Fruit fly (Drosophila melanogaster) whole organism, embryonic: Measurements from ENCODE around the gene CG6441.

ENCODE experiments used
- CG10267 ChIP-seq: fragments of 200-800 bp; sonication (Bioruptor generic); optimal IDR thresholded peaks from 2 replicates; lab custom pipeline; 2018; ENCODE audit warnings: missing biosample characterization, mild to moderate bottlenecking, missing genetic modification characterization, moderate library complexity
- CG10366 ChIP-seq: fragments of 200-800 bp; sonication (Bioruptor generic); IDR thresholded peaks from 2 replicates; pipeline ENCODE4 v1.3.6; 2022; ENCODE audit warnings: missing biosample characterization, missing genetic modification characterization
- CG12299 ChIP-seq: fragments of 200-800 bp; sonication (Bioruptor generic); optimal IDR thresholded peaks from 2 replicates; lab custom pipeline; 2018; ENCODE audit warnings: missing biosample characterization, mild to moderate bottlenecking, missing genetic modification characterization
- CG13287 ChIP-seq: fragments of 200-800 bp; sonication (Bioruptor generic); IDR thresholded peaks from 2 replicates; pipeline ENCODE4 v1.3.6; 2022; ENCODE audit warnings: missing biosample characterization, missing genetic modification characterization; ENCODE audit not compliant: partially characterized antibody
- CG13424 ChIP-seq: fragments of 200-800 bp; sonication (Bioruptor generic); optimal IDR thresholded peaks from 2 replicates; lab custom pipeline; 2019; ENCODE audit warnings: missing biosample characterization, mild to moderate bottlenecking, missing genetic modification characterization, moderate library complexity
- CG15269 ChIP-seq: fragments of 200-800 bp; sonication (Bioruptor generic); optimal IDR thresholded peaks from 2 replicates; lab custom pipeline; 2018; ENCODE audit warnings: missing biosample characterization, mild to moderate bottlenecking, missing genetic modification characterization, moderate library complexity
- CG15479 ChIP-seq: fragments of 200-800 bp; sonication (Bioruptor generic); optimal IDR thresholded peaks from 3 replicates; lab custom pipeline; 2019; ENCODE audit warnings: missing biosample characterization, mild to moderate bottlenecking, missing genetic modification characterization, moderate library complexity
- CG15696 ChIP-seq: fragments of 200-800 bp; sonication (Bioruptor generic); optimal IDR thresholded peaks from 2 replicates; lab custom pipeline; 2019; ENCODE audit warnings: missing biosample characterization, mild to moderate bottlenecking, missing genetic modification characterization, moderate library complexity
- CG18619 ChIP-seq: fragments of 200-800 bp; sonication (Bioruptor generic); optimal IDR thresholded peaks from 3 replicates; lab custom pipeline; 2017; ENCODE audit warnings: missing biosample characterization, mild to moderate bottlenecking, missing genetic modification characterization
- CG2120 ChIP-seq: fragments of 200-800 bp; sonication (Bioruptor generic); optimal IDR thresholded peaks from 3 replicates; lab custom pipeline; 2016; ENCODE audit warnings: missing biosample characterization, missing genetic modification characterization
- CG2199 ChIP-seq: fragments of 200-800 bp; sonication (Bioruptor generic); IDR thresholded peaks from 3 replicates; pipeline ENCODE4 v1.3.6; 2022; ENCODE audit warnings: missing biosample characterization, missing genetic modification characterization
- CG2712 ChIP-seq: fragments of 200-800 bp; optimal IDR thresholded peaks from 3 replicates; lab custom pipeline; 2019; ENCODE audit warnings: missing biosample characterization, mild to moderate bottlenecking, missing genetic modification characterization, moderate library complexity
- CG32532 ChIP-seq: fragments of 200-800 bp; sonication (Bioruptor generic); IDR thresholded peaks from 2 replicates; pipeline ENCODE4 v1.3.6; 2022; ENCODE audit warnings: missing biosample characterization, missing genetic modification characterization
- CG33557 ChIP-seq: fragments of 200-800 bp; sonication (Bioruptor generic); optimal IDR thresholded peaks from 2 replicates; lab custom pipeline; 2019; ENCODE audit warnings: missing biosample characterization, mild to moderate bottlenecking, missing genetic modification characterization, moderate library complexity
- CG6175 ChIP-seq: fragments of 200-800 bp; sonication (Bioruptor generic); IDR thresholded peaks from 3 replicates; pipeline ENCODE4 v1.3.6; 2022; ENCODE audit warnings: missing biosample characterization, missing genetic modification characterization
- CG6654 ChIP-seq: fragments of 200-800 bp; sonication (Bioruptor generic); optimal IDR thresholded peaks from 2 replicates; lab custom pipeline; 2017; ENCODE audit warnings: missing biosample characterization, mild to moderate bottlenecking, missing genetic modification characterization
- CG6813 ChIP-seq: fragments of 200-800 bp; sonication (Bioruptor generic); optimal IDR thresholded peaks from 2 replicates; lab custom pipeline; 2017; ENCODE audit warnings: missing biosample characterization, missing genetic modification characterization, mild to moderate bottlenecking, moderate library complexity, missing genetic modification reagents
- CG8290 ChIP-seq, 3 experiments: fragments of 200-800 bp; sonication (Bioruptor generic); optimal IDR thresholded peaks; 2 replicates each; lab custom pipeline; 2016 to 2019; ENCODE audit warnings: missing biosample characterization in 3 of 3, missing genetic modification characterization in 3 of 3, mild to moderate bottlenecking in 2 of 3, moderate library complexity in 1 of 3
- CG8359 ChIP-seq: fragments of 200-800 bp; sonication (Bioruptor generic); optimal IDR thresholded peaks from 2 replicates; lab custom pipeline; 2017; ENCODE audit warnings: missing biosample characterization, mild to moderate bottlenecking, missing genetic modification characterization, borderline replicate concordance
- CG8765 ChIP-seq: fragments of 200-800 bp; sonication (Bioruptor generic); IDR thresholded peaks from 2 replicates; pipeline ENCODE4 v1.3.6; 2022; ENCODE audit warnings: missing biosample characterization, missing genetic modification characterization
- CG8924 ChIP-seq: fragments of 200-800 bp; optimal IDR thresholded peaks from 3 replicates; lab custom pipeline; 2019; ENCODE audit warnings: missing biosample characterization, mild to moderate bottlenecking, missing genetic modification characterization, moderate library complexity
- CG9215 ChIP-seq: fragments of 200-800 bp; sonication (Bioruptor generic); IDR thresholded peaks from 2 replicates; pipeline ENCODE4 v1.3.6; 2022; ENCODE audit warnings: missing biosample characterization, missing genetic modification characterization
- CG9797 ChIP-seq: fragments of 200-800 bp; sonication (Bioruptor generic); optimal IDR thresholded peaks from 3 replicates; lab custom pipeline; 2018; ENCODE audit warnings: missing biosample characterization, mild to moderate bottlenecking, missing genetic modification characterization
- D19A ChIP-seq: fragments of 200-800 bp; optimal IDR thresholded peaks from 3 replicates; lab custom pipeline; 2019; ENCODE audit warnings: missing biosample characterization, mild to moderate bottlenecking, missing genetic modification characterization, moderate library complexity
- Dad ChIP-seq: fragments of 200-800 bp; sonication (Bioruptor generic); optimal IDR thresholded peaks from 3 replicates; lab custom pipeline; 2016; ENCODE audit warnings: missing biosample characterization, missing genetic modification characterization
- Hr51 ChIP-seq, 2 experiments: fragments of 200-800 bp; sonication (Bioruptor generic); optimal IDR thresholded peaks; 2 replicates in 1 of 2; 3 replicates in 1 of 2; lab custom pipeline; 2016 to 2018; ENCODE audit warnings: missing biosample characterization in 2 of 2, missing genetic modification characterization in 2 of 2, mild to moderate bottlenecking in 1 of 2, moderate library complexity in 1 of 2
- Stat92E ChIP-seq, 3 experiments: fragments of >200 bp in 2 of 3; fragments of 200-800 bp in 1 of 3; sonication (Bioruptor generic) in 1 of 3; optimal IDR thresholded peaks; 2 replicates each; lab custom pipeline; 2017 to 2019; ENCODE audit warnings: missing biosample characterization in 3 of 3, missing genetic modification characterization in 3 of 3, mild to moderate bottlenecking in 1 of 3, moderate library complexity in 1 of 3
- btn ChIP-seq: fragments of 200-800 bp; sonication (Bioruptor generic); optimal IDR thresholded peaks from 2 replicates; lab custom pipeline; 2016; ENCODE audit warnings: missing biosample characterization, missing genetic modification characterization
- chif ChIP-seq, 2 experiments: fragments of 200-800 bp; sonication (Bioruptor generic); optimal IDR thresholded peaks; 3 replicates each; lab custom pipeline; 2016; ENCODE audit warnings: missing biosample characterization in 2 of 2, missing genetic modification characterization in 2 of 2
- dmrt99B ChIP-seq: fragments of 200-800 bp; sonication (Bioruptor generic); optimal IDR thresholded peaks from 2 replicates; lab custom pipeline; 2018; ENCODE audit warnings: missing biosample characterization, mild to moderate bottlenecking, missing genetic modification characterization, moderate library complexity
- eve ChIP-seq, 2 experiments: fragments of >200 bp; optimal IDR thresholded peaks; 2 replicates each; lab custom pipeline; 2017; ENCODE audit warnings: missing biosample characterization in 2 of 2, missing genetic modification characterization in 2 of 2
- fd102C ChIP-seq: fragments of 200-800 bp; sonication (Bioruptor generic); optimal IDR thresholded peaks from 2 replicates; lab custom pipeline; 2018; ENCODE audit warnings: missing biosample characterization, mild to moderate bottlenecking, missing genetic modification characterization, moderate library complexity
- fd96Cb ChIP-seq: fragments of 200-800 bp; sonication (Bioruptor generic); optimal IDR thresholded peaks from 2 replicates; lab custom pipeline; 2018; ENCODE audit warnings: missing biosample characterization, mild to moderate bottlenecking, missing genetic modification characterization, moderate library complexity
- grn ChIP-seq: fragments of 200-800 bp; sonication (Bioruptor generic); optimal IDR thresholded peaks from 3 replicates; lab custom pipeline; 2017; ENCODE audit warnings: missing biosample characterization, missing genetic modification characterization
- h ChIP-seq: fragments of >200 bp; optimal IDR thresholded peaks from 2 replicates; lab custom pipeline; 2017
- kni ChIP-seq: fragments of 200-800 bp; sonication (Bioruptor generic); optimal IDR thresholded peaks from 3 replicates; lab custom pipeline; 2017; ENCODE audit warnings: mild to moderate bottlenecking, missing biosample characterization, missing genetic modification reagents, missing genetic modification characterization
- odd ChIP-seq: fragments of 200-800 bp; sonication (Bioruptor generic); optimal IDR thresholded peaks from 2 replicates; lab custom pipeline; 2017; ENCODE audit warnings: missing biosample characterization, mild to moderate bottlenecking, missing genetic modification characterization
- pros ChIP-seq: fragments of 200-800 bp; sonication (Bioruptor generic); optimal IDR thresholded peaks from 3 replicates; lab custom pipeline; 2019; ENCODE audit warnings: missing biosample characterization, mild to moderate bottlenecking, missing genetic modification characterization, moderate library complexity
- run ChIP-seq: fragments of 200-800 bp; sonication (Bioruptor generic); optimal IDR thresholded peaks from 3 replicates; lab custom pipeline; 2018; ENCODE audit warnings: missing biosample characterization, mild to moderate bottlenecking, missing genetic modification characterization
- salm ChIP-seq: fragments of 200-800 bp; sonication (Bioruptor generic); optimal IDR thresholded peaks from 2 replicates; lab custom pipeline; 2018; ENCODE audit warnings: missing biosample characterization, mild to moderate bottlenecking, missing genetic modification characterization
- slp2 ChIP-seq: fragments of 200-800 bp; sonication (Bioruptor generic); optimal IDR thresholded peaks from 2 replicates; lab custom pipeline; 2016; ENCODE audit warnings: missing biosample characterization, missing genetic modification characterization
- tll ChIP-seq, 2 experiments: fragments of 200-800 bp in 1 of 2; fragments of >200 bp in 1 of 2; sonication (Bioruptor generic) in 1 of 2; optimal IDR thresholded peaks; 2 replicates each; lab custom pipeline; 2017 to 2019; ENCODE audit warnings: missing biosample characterization in 2 of 2, missing genetic modification characterization in 2 of 2, mild to moderate bottlenecking in 1 of 2, moderate library complexity in 1 of 2
- twi ChIP-seq: fragments of 200-800 bp; optimal IDR thresholded peaks from 2 replicates; lab custom pipeline; 2019; ENCODE audit warnings: missing biosample characterization, mild to moderate bottlenecking, missing genetic modification characterization, moderate library complexity
- usp ChIP-seq: fragments of >200 bp; optimal IDR thresholded peaks from 2 replicates; lab custom pipeline; 2017; ENCODE audit warnings: missing biosample characterization, missing genetic modification characterization
- vvl ChIP-seq: fragments of 200-800 bp; sonication (Bioruptor generic); IDR thresholded peaks from 2 replicates; pipeline ENCODE4 v1.3.6; 2022; ENCODE audit warnings: missing biosample characterization, missing genetic modification characterization
- zen ChIP-seq: fragments of 200-800 bp; sonication (Bioruptor generic); optimal IDR thresholded peaks from 3 replicates; lab custom pipeline; 2018; ENCODE audit warnings: missing biosample characterization, mild to moderate bottlenecking, missing genetic modification characterization, moderate library complexity
- zf30C ChIP-seq: fragments of 200-800 bp; sonication (Bioruptor generic); optimal IDR thresholded peaks from 3 replicates; lab custom pipeline; 2018; ENCODE audit warnings: missing biosample characterization, mild to moderate bottlenecking, missing genetic modification characterization

Gene CG6441

dm6 chr2L:7525123-7525874 is 50.8 kb downstream of the CG6441 start (continued):
- peak; percentile 43; the same call in 1 of the 2 replicates for TF ChIP-seq vvl (GFP tag; lab: Robert Waterston, UW)
- no peak for TF ChIP-seq CG13287 (GFP tag; lab: Robert Waterston, UW)
- TF ChIP-seq CG2120: no peak
- peak; percentile 39 for TF ChIP-seq CG18619 (GFP tag; lab: Kevin White, UChicago)
- TF ChIP-seq CG33557 (GFP tag; lab: Kevin White, UChicago): peak; percentile 46
- peak; percentile 58 for TF ChIP-seq CG15696 (tag; lab: Kevin White, UChicago)
- TF ChIP-seq Dad (GFP tag; lab: Kevin White, UChicago): no peak
- no peak for TF ChIP-seq CG8765 (GFP tag; lab: Robert Waterston, UW)
- TF ChIP-seq dmrt99B (tag; lab: Kevin White, UChicago): peak; percentile 34
- TF ChIP-seq CG9215 (GFP tag; lab: Robert Waterston, UW): no peak
- TF ChIP-seq CG13424 (tag; lab: Kevin White, UChicago): no peak
- TF ChIP-seq CG6813: peak; percentile 23
- TF ChIP-seq CG10267: no peak
- no peak for TF ChIP-seq run (tag; lab: Kevin White, UChicago)
- peak in 1 of 2 experiments; percentile 16 for TF ChIP-seq Hr51 (GFP tag; optimal IDR thresholded peaks at IDR 0.05; lab: Kevin White, UChicago)
- TF ChIP-seq CG32532 (GFP tag; lab: Robert Waterston, UW): no peak
- TF ChIP-seq fd96Cb: no peak
- TF ChIP-seq btn (GFP tag; lab: Kevin White, UChicago): no peak
- TF ChIP-seq CG15269 (tag; lab: Kevin White, UChicago): peak; percentile 2
- peak; percentile 19 for TF ChIP-seq salm (tag; lab: Kevin White, UChicago)
- TF ChIP-seq, all 482 proteins: peak for 86

dm6 chr2L:7526129-7526528 is 51.6 kb downstream of the CG6441 start:
- TF ChIP-seq btn (GFP tag; lab: Kevin White, UChicago) (no peak), kni (GFP tag; lab: Kevin White, UChicago) (peak; percentile 11), twi (tag; lab: Kevin White, UChicago) (peak; percentile 42), eve (GFP tag; optimal IDR thresholded peaks at IDR 0.05; lab: Kevin White, UChicago) (no peak), D19A (tag; lab: Kevin White, UChicago) (peak; percentile 68), Stat92E (GFP tag; optimal IDR thresholded peaks at IDR 0.05; lab: Kevin White, UChicago) (peak in 1 of 3 experiments; percentile 85), CG12299 (tag; lab: Kevin White, UChicago) (no peak), usp (GFP tag; lab: Kevin White, UChicago) (no peak), CG15479 (GFP tag; lab: Kevin White, UChicago) (peak; percentile 64), CG15696 (tag; lab: Kevin White, UChicago) (peak; percentile 52), CG2199 (GFP tag; lab: Robert Waterston, UW) (peak; percentile 58; the same call in 1 of the 3 replicates), CG2712 (no peak), pros (GFP tag; lab: Kevin White, UChicago) (peak; percentile 44), CG6654 (GFP tag; lab: Kevin White, UChicago) (no peak), chif (GFP tag; optimal IDR thresholded peaks at IDR 0.05; lab: Kevin White, UChicago) (no peak), h (lab: Kevin White, UChicago) (no peak), grn (peak; percentile 99), odd (peak; percentile 30), tll (GFP tag; optimal IDR thresholded peaks at IDR 0.05; lab: Kevin White, UChicago) (peak in 1 of 2 experiments; percentile 9), CG8924 (tag; lab: Kevin White, UChicago) (peak; percentile 4), CG10366 (GFP tag; lab: Robert Waterston, UW) (no peak), slp2 (GFP tag; lab: Kevin White, UChicago) (no peak), fd102C (GFP tag; lab: Kevin White, UChicago) (peak; percentile 7), CG8359 (GFP tag; lab: Kevin White, UChicago) (no peak), zen (tag; lab: Kevin White, UChicago) (peak; percentile 79), zf30C (GFP tag; lab: Kevin White, UChicago) (no peak), CG9797 (no peak), CG6175 (GFP tag; lab: Robert Waterston, UW) (no peak), CG8290 (GFP tag; optimal IDR thresholded peaks at IDR 0.05; lab: Kevin White, UChicago) (peak; percentile 25), CG8290 (tag; optimal IDR thresholded peaks at IDR 0.05; lab: Kevin White, UChicago) (no peak)
